Worm (Caenorhabditis elegans) whole organism, young adult: ENCODE measurements around the gene ZK512.11.

Experiments
- D2030.7 ChIP-seq: fragments of 200-800 bp; sonication (Bioruptor generic); IDR thresholded peaks from 2 replicates; pipeline ENCODE4 v1.3.6; 2022; ENCODE audit warnings: missing genetic modification reagents, missing genetic modification characterization, missing compliant biosample characterization
- attf-5 ChIP-seq: fragments of 200-800 bp; sonication (Bioruptor generic); optimal IDR thresholded peaks from 2 replicates; lab custom pipeline; 2018; ENCODE audit warnings: mild to moderate bottlenecking, missing genetic modification characterization, missing compliant biosample characterization
- ceh-40 ChIP-seq: fragments of 200-800 bp; sonication (Bioruptor generic); IDR thresholded peaks from 2 replicates; pipeline ENCODE4 v1.3.6; 2022; ENCODE audit warnings: missing genetic modification characterization, missing compliant biosample characterization
- dpl-1 ChIP-seq: fragments of 150-350 bp; optimal IDR thresholded peaks from 2 replicates; lab custom pipeline; 2014; ENCODE audit warnings: missing biosample characterization, missing genetic modification reagents, missing genetic modification characterization
- lin-40 ChIP-seq: sonication (generic microtip); optimal IDR thresholded peaks from 2 replicates; lab custom pipeline; 2016; ENCODE audit warnings: missing genetic modification characterization, mild to moderate bottlenecking, missing compliant biosample characterization, missing genotype, missing genetic modification reagents
- madf-3 ChIP-seq: fragments of 200-800 bp; sonication (Bioruptor generic); IDR thresholded peaks from 2 replicates; pipeline ENCODE4 v1.3.6; 2022; ENCODE audit warnings: missing genetic modification reagents, missing genetic modification characterization, missing compliant biosample characterization
- sea-2 ChIP-seq: fragments of 200-800 bp; sonication (Bioruptor generic); IDR thresholded peaks from 2 replicates; pipeline ENCODE4 v1.3.6; 2022; ENCODE audit warnings: missing genetic modification characterization, missing compliant biosample characterization
- unc-62 ChIP-seq: fragments of 150-350 bp; optimal IDR thresholded peaks from 2 replicates; lab custom pipeline; 2014; ENCODE audit warnings: missing biosample characterization, missing genetic modification reagents, missing genetic modification characterization
- xnd-1 ChIP-seq: sonication (generic microtip); optimal IDR thresholded peaks from 2 replicates; lab custom pipeline; 2016; ENCODE audit warnings: missing genotype, missing genetic modification reagents, missing genetic modification characterization, missing compliant biosample characterization

DNA sequence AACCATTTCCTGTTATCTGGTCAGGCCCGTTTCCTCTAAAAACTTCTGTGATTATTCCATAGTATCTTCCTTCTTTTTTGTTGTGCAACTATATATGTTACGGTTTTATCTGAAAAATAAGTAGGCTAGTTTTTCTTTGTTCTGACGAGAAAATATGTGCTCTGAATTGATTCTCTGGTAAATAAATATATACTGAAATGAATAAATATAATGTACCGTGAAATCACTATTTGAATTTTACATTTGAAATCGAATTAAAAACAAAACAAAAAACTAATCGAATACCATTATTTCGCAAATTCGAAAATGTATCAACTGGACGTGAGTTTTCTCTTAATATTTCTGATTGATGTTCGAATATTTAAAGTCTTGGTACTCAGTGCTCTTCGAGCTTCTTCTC is 13.4 kb upstream of the ZK512.11 start, which contains the start of gene ZK512.10:
- TF ChIP-seq lin-40 (tag; lab: Kevin White, UChicago) (no peak), sea-2 (GFP tag; lab: Robert Waterston, UW) (no peak), xnd-1 (no peak), dpl-1 (GFP tag; lab: Kevin White, UChicago) (no peak), ceh-40 (GFP tag; lab: Robert Waterston, UW) (no peak), madf-3 (GFP tag; lab: Robert Waterston, UW) (no peak), unc-62 (no peak), D2030.7 (GFP tag; lab: Robert Waterston, UW) (no peak), attf-5 (GFP tag; lab: Kevin White, UChicago) (no peak)
